Worm (Caenorhabditis elegans) whole organism, L3 larva: Measurements from ENCODE around the gene K08D10.11.

Experiments used
- nhr-25 ChIP-seq: sonication (generic microtip); optimal IDR thresholded peaks from 2 replicates; lab custom pipeline; 2017; ENCODE audit warnings: missing biosample characterization, missing genetic modification characterization
- zag-1 ChIP-seq: fragments of 150-350 bp; optimal IDR thresholded peaks from 2 replicates; lab custom pipeline; 2014; ENCODE audit warnings: missing biosample characterization, missing genetic modification characterization

DNA sequence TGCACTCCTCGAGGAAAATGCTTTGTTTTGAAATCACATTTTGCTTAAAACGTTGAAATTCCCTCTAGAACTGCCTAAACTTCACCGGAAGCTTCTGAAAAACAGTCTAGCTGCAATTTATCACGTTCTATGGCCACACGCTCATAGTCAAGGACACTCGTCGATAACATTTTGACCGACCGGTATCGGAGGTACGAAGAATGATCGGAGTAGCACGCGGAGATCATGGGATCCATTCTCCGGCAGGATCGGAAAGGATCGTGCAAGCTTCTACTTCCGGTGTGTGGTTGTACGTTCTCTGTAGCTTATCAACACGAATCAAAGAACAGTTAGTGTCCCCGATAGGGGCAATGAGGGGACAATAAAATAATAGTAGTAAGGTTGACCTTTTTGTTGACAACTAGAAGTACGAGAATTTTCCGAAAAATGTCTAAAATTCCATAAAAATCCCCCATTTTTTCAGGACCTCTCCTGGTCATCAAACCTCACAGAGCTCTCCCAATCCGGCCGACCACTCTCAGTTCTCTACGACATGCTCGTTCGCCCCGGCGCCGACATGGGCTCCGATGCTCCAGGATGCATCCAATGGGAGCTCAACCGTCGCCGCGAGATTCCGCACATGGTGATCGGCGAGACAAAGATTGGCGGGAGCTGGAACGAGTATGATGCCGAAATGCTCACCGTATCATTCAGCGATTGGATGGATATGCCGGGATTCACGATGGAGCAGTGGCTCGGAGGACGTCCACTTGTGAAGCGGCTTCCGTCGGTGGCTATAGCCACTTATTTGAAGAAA lies 30.3 kb upstream of the K08D10.11 start:
- no peak for TF ChIP-seq nhr-25 (tag; lab: Kevin White, UChicago)
- no peak for TF ChIP-seq zag-1
